Worm (Caenorhabditis elegans): Measurements from ENCODE around the gene ttr-17.

The ttr-17 gene

ce11 chrIV:11036222-11036621, 30.6 kb downstream of the ttr-17 start, which contains the start of gene fkb-1:
TSS of gene fkb-1 (plus strand) at chrIV:11036582.
- no peak for TF ChIP-seq hlh-4 (tag; optimal IDR thresholded peaks at IDR 0.05)
- TF ChIP-seq hpl-2 (GFP tag; optimal IDR thresholded peaks at IDR 0.05): no peak
- peak; percentile 43 for TF ChIP-seq isw-1 (GFP tag; IDR thresholded peaks at IDR 0.05)
- no peak for TF ChIP-seq zag-1 (tag; optimal IDR thresholded peaks at IDR 0.05)
- TF ChIP-seq ets-5 (GFP tag; IDR thresholded peaks at IDR 0.05): no peak
- TF ChIP-seq C04F5.9 (tag; optimal IDR thresholded peaks at IDR 0.05): no peak
- no peak for TF ChIP-seq ces-1 (GFP tag; optimal IDR thresholded peaks at IDR 0.05)
- peak; percentile 61 for TF ChIP-seq dsc-1 (tag; optimal IDR thresholded peaks at IDR 0.05)
- no peak for TF ChIP-seq nhr-28 (tag; optimal IDR thresholded peaks at IDR 0.05)
- TF ChIP-seq snpc-4 (tag; optimal IDR thresholded peaks at IDR 0.05): peak; percentile 12
- peak; percentile 27 for TF ChIP-seq fos-1 (tag; optimal IDR thresholded peaks at IDR 0.05)
- TF ChIP-seq ztf-11 (tag; optimal IDR thresholded peaks at IDR 0.05): no peak
- peak; percentile 82 for TF ChIP-seq nhr-71 (tag; optimal IDR thresholded peaks at IDR 0.05)
- TF ChIP-seq zip-4 (GFP tag; optimal IDR thresholded peaks at IDR 0.05): no peak
- TF ChIP-seq unc-86 (tag; optimal IDR thresholded peaks at IDR 0.05): peak; percentile 56
- TF ChIP-seq skn-1 (tag; optimal IDR thresholded peaks at IDR 0.05): no peak
- no peak for TF ChIP-seq nhr-237 (tag; optimal IDR thresholded peaks at IDR 0.05)
- peak; percentile 76 for TF ChIP-seq tbx-2 (tag; optimal IDR thresholded peaks at IDR 0.05)
- TF ChIP-seq mab-9 (GFP tag; IDR thresholded peaks at IDR 0.05): no peak
- peak; percentile 73 for TF ChIP-seq C16A3.4 (tag; optimal IDR thresholded peaks at IDR 0.05)
- TF ChIP-seq fkh-10 (GFP tag; optimal IDR thresholded peaks at IDR 0.05): no peak
- TF ChIP-seq ceh-90 (tag; optimal IDR thresholded peaks at IDR 0.05): no peak
- TF ChIP-seq ceh-63 (GFP tag; optimal IDR thresholded peaks at IDR 0.05): no peak
- peak; percentile 47 for TF ChIP-seq F16B12.6 (tag; optimal IDR thresholded peaks at IDR 0.05)
- TF ChIP-seq mep-1 (tag; optimal IDR thresholded peaks at IDR 0.05): peak; percentile 83
- no peak for TF ChIP-seq mef-2 (tag; optimal IDR thresholded peaks at IDR 0.05)
- TF ChIP-seq ceh-82 (tag; optimal IDR thresholded peaks at IDR 0.05): peak; percentile 39 to 67 (median 60)
- no peak for TF ChIP-seq nhr-84 (tag; optimal IDR thresholded peaks at IDR 0.05)
- no peak for TF ChIP-seq C34B4.2 (tag; optimal IDR thresholded peaks at IDR 0.05)
- no peak for TF ChIP-seq nhr-12 (tag; optimal IDR thresholded peaks at IDR 0.05)
- peak; percentile 94 for TF ChIP-seq xbp-1 (tag; optimal IDR thresholded peaks at IDR 0.05)
- peak; percentile 13 for TF ChIP-seq lir-3 (tag; optimal IDR thresholded peaks at IDR 0.05; ENCODE audit: poor library complexity)
- peak; percentile 6 for TF ChIP-seq ceh-8 (GFP tag; optimal IDR thresholded peaks at IDR 0.05)
- peak; percentile 79 for TF ChIP-seq nhr-20 (tag; optimal IDR thresholded peaks at IDR 0.05)
- TF ChIP-seq lin-39 (tag; optimal IDR thresholded peaks at IDR 0.05): peak; percentile 54
- TF ChIP-seq egl-27 (tag; optimal IDR thresholded peaks at IDR 0.05): no peak
- TF ChIP-seq sptf-1 (tag; optimal IDR thresholded peaks at IDR 0.05): no peak
- no peak for TF ChIP-seq Y116A8C.19 (tag; optimal IDR thresholded peaks at IDR 0.05; ENCODE audit: borderline replicate concordance)
- TF ChIP-seq pqm-1 (tag; optimal IDR thresholded peaks at IDR 0.05): no peak
- TF ChIP-seq nhr-85 (tag): peak; percentile 84
- TF ChIP-seq hlh-17 (GFP tag; optimal IDR thresholded peaks at IDR 0.05; ENCODE audit: borderline replicate concordance): no peak
- TF ChIP-seq vab-15 (tag; optimal IDR thresholded peaks at IDR 0.05): no peak
- TF ChIP-seq lsy-2 (tag; optimal IDR thresholded peaks at IDR 0.05): peak; percentile 82 to 85
- peak; percentile 86 for TF ChIP-seq snu-23 (GFP tag; optimal IDR thresholded peaks at IDR 0.05)
- no peak for TF ChIP-seq efl-3 (GFP tag; optimal IDR thresholded peaks at IDR 0.05)
- TF ChIP-seq swsn-7 (tag; optimal IDR thresholded peaks at IDR 0.05): peak; percentile 79
- peak; percentile 30 for TF ChIP-seq jun-1 (tag; optimal IDR thresholded peaks at IDR 0.05)
- no peak for TF ChIP-seq alr-1 (tag; optimal IDR thresholded peaks at IDR 0.05; ENCODE audit: borderline replicate concordance)
- peak; percentile 19 for TF ChIP-seq sox-4 (tag; optimal IDR thresholded peaks at IDR 0.05)
- peak; percentile 39 for TF ChIP-seq nhr-77 (tag; optimal IDR thresholded peaks at IDR 0.05)
- TF ChIP-seq pag-3 (tag; optimal IDR thresholded peaks at IDR 0.05; ENCODE audit: borderline replicate concordance, insufficient read depth): no peak
- TF ChIP-seq nhr-76 (tag; optimal IDR thresholded peaks at IDR 0.05): no peak
- TF ChIP-seq blmp-1 (tag; optimal IDR thresholded peaks at IDR 0.05): peak; percentile 29
- no peak for TF ChIP-seq tlp-1 (tag; optimal IDR thresholded peaks at IDR 0.05)

Measured in whole organism, L1 larva.